Worm (Caenorhabditis elegans): Measurements from ENCODE around the gene lgc-6.
"Not testable (repeated sequence)": the region's sequence is repeated elsewhere in the genome, so short reads cannot be mapped to it uniquely, and the experiment has no call there.

lgc-6 gene

DNA sequence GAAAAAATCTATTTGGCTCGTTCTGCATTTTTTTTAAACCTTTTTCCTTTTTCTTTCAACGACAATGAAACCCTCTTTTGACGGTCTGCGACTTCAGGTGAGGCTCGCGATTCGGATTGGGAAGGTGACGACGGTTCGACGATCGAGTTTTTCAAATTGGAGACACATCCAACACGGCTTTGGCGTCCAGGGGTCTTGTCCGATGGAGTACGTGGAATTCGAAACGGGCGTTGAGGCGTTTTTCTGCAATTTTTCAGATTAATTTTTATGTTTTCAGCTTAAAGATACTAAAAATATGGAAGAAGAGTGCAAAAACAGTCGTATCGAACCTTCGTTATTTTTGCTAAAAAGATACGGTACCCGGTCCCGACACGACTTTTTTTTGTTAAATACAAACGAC, 49.4 kb downstream of the lgc-6 start, which contains the start of gene D2096.10:
D2096.10 (minus strand) TSS at position 101 of the 400 bp plus-strand sequence.
- not testable (repeated sequence) for TF ChIP-seq nhr-23 (tag; optimal IDR thresholded peaks at IDR 0.05); zag-1 (tag; optimal IDR thresholded peaks at IDR 0.05); lin-13 (GFP tag; optimal IDR thresholded peaks at IDR 0.05)

Measured in whole organism, L2 larva.